Fruit fly (Drosophila melanogaster) whole organism, embryonic: ENCODE data around the gene CG32537.
A peak's percentile ranks its signal among the peaks of the same experiment; 100 is the strongest.

ENCODE experiments used
- Aef1 ChIP-seq: fragments of 200-800 bp; sonication (Bioruptor generic); IDR thresholded peaks from 3 replicates; pipeline ENCODE4 v1.3.6; 2022; ENCODE audit warnings: missing biosample characterization, missing genetic modification characterization
- Antp ChIP-seq: fragments of 200-800 bp; sonication (Bioruptor generic); optimal IDR thresholded peaks from 3 replicates; lab custom pipeline; 2016; ENCODE audit warnings: missing biosample characterization, missing genetic modification characterization
- CG11696 ChIP-seq: fragments of 200-800 bp; sonication (Bioruptor generic); IDR thresholded peaks from 2 replicates; pipeline ENCODE4 v1.3.6; 2022; ENCODE audit warnings: missing biosample characterization, missing genetic modification characterization
- CG11723 ChIP-seq: fragments of 200-800 bp; sonication (Bioruptor generic); optimal IDR thresholded peaks from 2 replicates; lab custom pipeline; 2017; ENCODE audit warnings: missing biosample characterization, mild to moderate bottlenecking, missing genetic modification characterization
- CG12659 ChIP-seq: fragments of 200-800 bp; sonication (Bioruptor generic); optimal IDR thresholded peaks from 3 replicates; lab custom pipeline; 2017; ENCODE audit warnings: mild to moderate bottlenecking, missing biosample characterization, missing genetic modification reagents, missing genetic modification characterization
- CG17359 ChIP-seq: fragments of 200-800 bp; sonication (Bioruptor generic); optimal IDR thresholded peaks from 3 replicates; lab custom pipeline; 2018; ENCODE audit warnings: missing biosample characterization, mild to moderate bottlenecking, missing genetic modification characterization, moderate library complexity
- CG17361 ChIP-seq: fragments of 200-800 bp; sonication (Bioruptor generic); IDR thresholded peaks from 3 replicates; pipeline ENCODE4 v1.3.6; 2022; ENCODE audit warnings: missing biosample characterization, missing genetic modification characterization
- CG17829 ChIP-seq: fragments of 200-800 bp; optimal IDR thresholded peaks from 2 replicates; lab custom pipeline; 2019; ENCODE audit warnings: missing biosample characterization, mild to moderate bottlenecking, missing genetic modification characterization, moderate library complexity
- CG1792 ChIP-seq: fragments of 200-800 bp; sonication (Bioruptor generic); optimal IDR thresholded peaks from 2 replicates; lab custom pipeline; 2016; ENCODE audit warnings: missing biosample characterization, missing genetic modification characterization
- CG2129 ChIP-seq: fragments of 200-800 bp; sonication (Bioruptor generic); IDR thresholded peaks from 2 replicates; pipeline ENCODE4 v1.3.6; 2022; ENCODE audit warnings: missing biosample characterization, missing genetic modification characterization; ENCODE audit not compliant: partially characterized antibody
- CG2712 ChIP-seq: fragments of 200-800 bp; optimal IDR thresholded peaks from 3 replicates; lab custom pipeline; 2019; ENCODE audit warnings: missing biosample characterization, mild to moderate bottlenecking, missing genetic modification characterization, moderate library complexity
- CG2889 ChIP-seq: fragments of 200-800 bp; sonication (Bioruptor generic); IDR thresholded peaks from 3 replicates; pipeline ENCODE4 v1.3.6; 2022; ENCODE audit warnings: missing biosample characterization, missing genetic modification characterization
- CG32772 ChIP-seq: fragments of 200-800 bp; sonication (Bioruptor generic); IDR thresholded peaks from 2 replicates; pipeline ENCODE4 v1.3.6; 2022; ENCODE audit warnings: missing biosample characterization, missing genetic modification characterization
- CG33557 ChIP-seq: fragments of 200-800 bp; sonication (Bioruptor generic); optimal IDR thresholded peaks from 2 replicates; lab custom pipeline; 2019; ENCODE audit warnings: missing biosample characterization, mild to moderate bottlenecking, missing genetic modification characterization, moderate library complexity
- CG4404 ChIP-seq: fragments of 200-800 bp; sonication (Bioruptor generic); IDR thresholded peaks from 2 replicates; pipeline ENCODE4 v1.3.6; 2022; ENCODE audit warnings: missing biosample characterization, missing genetic modification characterization
- CG6683 ChIP-seq: fragments of 200-800 bp; sonication (Bioruptor generic); optimal IDR thresholded peaks from 2 replicates; lab custom pipeline; 2017; ENCODE audit warnings: missing biosample characterization, mild to moderate bottlenecking, missing genetic modification characterization, missing genetic modification reagents
- CG6689 ChIP-seq: fragments of 200-800 bp; sonication (Bioruptor generic); IDR thresholded peaks from 2 replicates; pipeline ENCODE4 v1.3.6; 2022; ENCODE audit warnings: missing biosample characterization, missing genetic modification characterization
- CG6854 ChIP-seq: fragments of 200-800 bp; sonication (Bioruptor generic); optimal IDR thresholded peaks from 3 replicates; lab custom pipeline; 2017; ENCODE audit warnings: missing biosample characterization, mild to moderate bottlenecking, missing genetic modification characterization
- CG7372 ChIP-seq: fragments of 200-800 bp; sonication (Bioruptor generic); IDR thresholded peaks from 2 replicates; pipeline ENCODE4 v1.3.6; 2022; ENCODE audit warnings: missing biosample characterization, missing genetic modification characterization
- CG9609 ChIP-seq: fragments of 200-800 bp; sonication (Bioruptor generic); optimal IDR thresholded peaks from 3 replicates; lab custom pipeline; 2016; ENCODE audit warnings: missing biosample characterization, missing genetic modification characterization
- CG9817 ChIP-seq: fragments of 200-800 bp; sonication (Bioruptor generic); optimal IDR thresholded peaks from 2 replicates; lab custom pipeline; 2018; ENCODE audit warnings: missing biosample characterization, mild to moderate bottlenecking, missing genetic modification characterization, moderate library complexity
- Deaf1 ChIP-seq: fragments of 200-800 bp; optimal IDR thresholded peaks from 3 replicates; lab custom pipeline; 2019; ENCODE audit warnings: missing biosample characterization, mild to moderate bottlenecking, missing genetic modification characterization, moderate library complexity
- Dll ChIP-seq: fragments of 200-800 bp; sonication (Bioruptor generic); IDR thresholded peaks from 4 replicates; pipeline ENCODE4 v1.3.6; 2022; ENCODE audit warnings: missing biosample characterization, missing genetic modification characterization; ENCODE audit not compliant: partially characterized antibody
- Doc2 ChIP-seq: fragments of 200-800 bp; sonication (Bioruptor generic); IDR thresholded peaks from 2 replicates; pipeline ENCODE4 v1.3.6; 2022; ENCODE audit warnings: missing biosample characterization, missing genetic modification characterization
- Drgx ChIP-seq: fragments of 200-800 bp; sonication (Bioruptor generic); IDR thresholded peaks from 2 replicates; pipeline ENCODE4 v1.3.6; 2022; ENCODE audit warnings: missing biosample characterization, missing genetic modification characterization
- GATAe ChIP-seq: fragments of 200-800 bp; sonication (Bioruptor generic); conservative IDR thresholded peaks from 2 replicates; pipeline ENCODE4 v1.3.6; 2022; ENCODE audit warnings: missing biosample characterization, missing genetic modification characterization
- H15 ChIP-seq: fragments of 200-800 bp; sonication (Bioruptor generic); IDR thresholded peaks from 3 replicates; pipeline ENCODE4 v1.3.6; 2022; ENCODE audit warnings: missing biosample characterization, missing genetic modification characterization
- Lhr ChIP-seq: fragments of 200-800 bp; sonication (Bioruptor generic); optimal IDR thresholded peaks from 3 replicates; lab custom pipeline; 2017; ENCODE audit warnings: mild to moderate bottlenecking, missing biosample characterization, missing genetic modification reagents, missing genetic modification characterization
- MBD-R2 ChIP-seq: fragments of 200-800 bp; sonication (Bioruptor generic); IDR thresholded peaks from 2 replicates; pipeline ENCODE4 v1.3.6; 2022; ENCODE audit warnings: missing biosample characterization, missing genetic modification characterization
- NC2β ChIP-seq: fragments of 200-800 bp; sonication (Bioruptor generic); optimal IDR thresholded peaks from 2 replicates; lab custom pipeline; 2016; ENCODE audit warnings: missing biosample characterization, missing genetic modification characterization
- Neu2 ChIP-seq: fragments of 200-800 bp; sonication (Bioruptor generic); optimal IDR thresholded peaks from 3 replicates; lab custom pipeline; 2016; ENCODE audit warnings: missing biosample characterization, missing genetic modification characterization, borderline replicate concordance
- Nf-YA ChIP-seq: fragments of 200-800 bp; sonication (Bioruptor generic); IDR thresholded peaks from 2 replicates; pipeline ENCODE4 v1.3.6; 2022; ENCODE audit warnings: missing biosample characterization, missing genetic modification characterization
- PHDP ChIP-seq: fragments of 200-800 bp; sonication (Bioruptor generic); optimal IDR thresholded peaks from 3 replicates; lab custom pipeline; 2018; ENCODE audit warnings: missing biosample characterization, mild to moderate bottlenecking, missing genetic modification characterization, moderate library complexity
- Trl ChIP-seq, 3 experiments: fragments of >200 bp in 2 of 3; fragments of 200-800 bp in 1 of 3; sonication (Bioruptor generic) in 1 of 3; optimal IDR thresholded peaks; 2 replicates in 1 of 3; 3 replicates in 2 of 3; lab custom pipeline; 2016 to 2017; ENCODE audit warnings: missing biosample characterization in 1 of 3, missing genetic modification characterization in 1 of 3
- Vsx1 ChIP-seq: fragments of 200-800 bp; sonication (Bioruptor generic); optimal IDR thresholded peaks from 2 replicates; lab custom pipeline; 2017; ENCODE audit warnings: missing biosample characterization, mild to moderate bottlenecking, missing genetic modification characterization, missing genetic modification reagents
- Xbp1 ChIP-seq: fragments of 200-800 bp; sonication (Bioruptor generic); optimal IDR thresholded peaks from 3 replicates; lab custom pipeline; 2016; ENCODE audit warnings: missing biosample characterization, mild to moderate bottlenecking, missing genetic modification characterization
- corto ChIP-seq: fragments of 200-800 bp; sonication (Bioruptor generic); optimal IDR thresholded peaks from 2 replicates; lab custom pipeline; 2016; ENCODE audit warnings: missing biosample characterization, mild to moderate bottlenecking, missing genetic modification characterization, moderate library complexity
- dan ChIP-seq: fragments of 200-800 bp; sonication (Bioruptor generic); IDR thresholded peaks from 2 replicates; pipeline ENCODE4 v1.3.6; 2022; ENCODE audit warnings: missing biosample characterization, missing genetic modification characterization
- disco-r ChIP-seq: fragments of 200-800 bp; sonication (Bioruptor generic); optimal IDR thresholded peaks from 2 replicates; lab custom pipeline; 2016; ENCODE audit warnings: missing biosample characterization, missing genetic modification characterization
- dysf ChIP-seq: fragments of 200-800 bp; sonication (Bioruptor generic); IDR thresholded peaks from 3 replicates; pipeline ENCODE4 v1.3.6; 2022; ENCODE audit warnings: missing biosample characterization, missing genetic modification characterization
- emc ChIP-seq: fragments of 200-800 bp; sonication (Bioruptor generic); optimal IDR thresholded peaks from 2 replicates; lab custom pipeline; 2016; ENCODE audit warnings: missing biosample characterization, missing genetic modification characterization
- en ChIP-seq: fragments of 200-800 bp; sonication (Bioruptor generic); optimal IDR thresholded peaks from 2 replicates; lab custom pipeline; 2016; ENCODE audit warnings: missing biosample characterization, missing genetic modification characterization
- gem ChIP-seq: fragments of 200-800 bp; sonication (Bioruptor generic); optimal IDR thresholded peaks from 2 replicates; lab custom pipeline; 2019; ENCODE audit warnings: missing biosample characterization, mild to moderate bottlenecking, missing genetic modification characterization, moderate library complexity
- sd ChIP-seq: fragments of 200-800 bp; sonication (Bioruptor generic); optimal IDR thresholded peaks from 3 replicates; lab custom pipeline; 2018; ENCODE audit warnings: missing biosample characterization, mild to moderate bottlenecking, missing genetic modification characterization, moderate library complexity
- sens-2 ChIP-seq: fragments of 200-800 bp; sonication (Bioruptor generic); IDR thresholded peaks from 2 replicates; pipeline ENCODE4 v1.3.6; 2022; ENCODE audit warnings: missing biosample characterization, missing genetic modification characterization
- slp2 ChIP-seq: fragments of 200-800 bp; sonication (Bioruptor generic); optimal IDR thresholded peaks from 2 replicates; lab custom pipeline; 2016; ENCODE audit warnings: missing biosample characterization, missing genetic modification characterization
- sqz ChIP-seq: fragments of 200-800 bp; sonication (Bioruptor generic); optimal IDR thresholded peaks from 3 replicates; lab custom pipeline; 2018; ENCODE audit warnings: missing biosample characterization, mild to moderate bottlenecking, missing genetic modification characterization
- trem ChIP-seq: fragments of 200-800 bp; optimal IDR thresholded peaks from 3 replicates; lab custom pipeline; 2019; ENCODE audit warnings: missing biosample characterization, mild to moderate bottlenecking, missing genetic modification characterization, moderate library complexity
- yki ChIP-seq: fragments of >200 bp; optimal IDR thresholded peaks from 3 replicates; lab custom pipeline; 2018

CG32537 gene

dm6 chrX:19321820-19322708 is 45.7 kb upstream of the CG32537 start, which contains the start of gene out (continued):
- TF ChIP-seq CG11696 (GFP tag; lab: Robert Waterston, UW) (peak; percentile 84), sd (tag; lab: Kevin White, UChicago) (peak; percentile 72), trem (tag; lab: Kevin White, UChicago) (peak; percentile 87), CG33557 (GFP tag; lab: Kevin White, UChicago) (peak; percentile 90), CG2889 (GFP tag; lab: Robert Waterston, UW) (peak; percentile 88), CG4404 (GFP tag; lab: Robert Waterston, UW) (peak; percentile 94), Trl (optimal IDR thresholded peaks at IDR 0.05; lab: Kevin White, UChicago) (peak; percentile 70 to 74), Trl (GFP tag; optimal IDR thresholded peaks at IDR 0.05; lab: Kevin White, UChicago) (peak; percentile 89), CG11723 (peak; percentile 94), CG32772 (peak; percentile 93), dysf (GFP tag; lab: Robert Waterston, UW) (peak; percentile 96), CG2712 (tag; lab: Kevin White, UChicago) (peak; percentile 96), Aef1 (GFP tag; lab: Robert Waterston, UW) (peak; percentile 93), PHDP (tag; lab: Kevin White, UChicago) (peak; percentile 94), dan (GFP tag; lab: Robert Waterston, UW) (peak; percentile 78), en (GFP tag; lab: Kevin White, UChicago) (peak; percentile 72), Nf-YA (GFP tag; lab: Robert Waterston, UW) (peak; percentile 87), CG12659 (GFP tag; lab: Kevin White, UChicago) (peak; percentile 96), Antp (GFP tag; lab: Kevin White, UChicago) (peak; percentile 76), CG6689 (GFP tag; lab: Robert Waterston, UW) (peak; percentile 96), CG6854 (GFP tag; lab: Kevin White, UChicago) (peak; percentile 91), MBD-R2 (GFP tag; lab: Robert Waterston, UW) (peak; percentile 81), Lhr (peak; percentile 86), slp2 (GFP tag; lab: Kevin White, UChicago) (peak; percentile 87), CG9609 (GFP tag; lab: Kevin White, UChicago) (peak; percentile 77), CG6683 (GFP tag; lab: Kevin White, UChicago) (peak; percentile 83), GATAe (GFP tag; lab: Robert Waterston, UW) (peak; percentile 81), CG2129 (GFP tag; lab: Robert Waterston, UW) (no peak), disco-r (peak; percentile 54), CG1792 (peak; percentile 56), Doc2 (GFP tag; lab: Robert Waterston, UW) (peak; percentile 46; the same call in 1 of the 2 replicates), Drgx (GFP tag; lab: Robert Waterston, UW) (peak; percentile 95), sqz (GFP tag; lab: Kevin White, UChicago) (peak; percentile 88), emc (peak; percentile 54), Dll (GFP tag; lab: Robert Waterston, UW) (no peak), CG17361 (GFP tag; lab: Robert Waterston, UW) (peak; percentile 95), Vsx1 (GFP tag; lab: Kevin White, UChicago) (peak; percentile 93), yki (peak; percentile 24), NC2β (GFP tag; lab: Kevin White, UChicago) (peak; percentile 85), CG9817 (tag; lab: Kevin White, UChicago) (peak; percentile 91), Xbp1 (peak; percentile 95), Deaf1 (tag; lab: Kevin White, UChicago) (peak; percentile 70), CG17829 (tag; lab: Kevin White, UChicago) (peak; percentile 96), CG17359 (tag; lab: Kevin White, UChicago) (peak; percentile 95), CG7372 (GFP tag; lab: Robert Waterston, UW) (peak; percentile 93), corto (GFP tag; lab: Kevin White, UChicago) (peak; percentile 84), gem (tag; lab: Kevin White, UChicago) (peak; percentile 97), H15 (GFP tag; lab: Robert Waterston, UW) (peak; percentile 92), Neu2 (GFP tag; lab: Kevin White, UChicago) (no peak), sens-2 (GFP tag; lab: Robert Waterston, UW) (peak; percentile 88)
